Fruit fly (Drosophila melanogaster) Kc167 (cell line): ENCODE data around the gene CG42258.

Source experiments
- Myc ChIP-seq: fragments of >200 bp; optimal IDR thresholded peaks from 2 replicates; lab custom pipeline; 2017; ENCODE audit warnings: missing external identifiers
- Sin3A ChIP-seq: fragments of >200 bp; optimal IDR thresholded peaks from 2 replicates; lab custom pipeline; 2018; ENCODE audit warnings: missing external identifiers
- h ChIP-seq: fragments of >200 bp; optimal IDR thresholded peaks from 3 replicates; lab custom pipeline; 2018; ENCODE audit warnings: missing external identifiers
- insv ChIP-seq: fragments of >200 bp; optimal IDR thresholded peaks from 3 replicates; lab custom pipeline; 2018; ENCODE audit warnings: missing external identifiers
- psq ChIP-seq: fragments of >200 bp; optimal IDR thresholded peaks from 2 replicates; lab custom pipeline; 2017; ENCODE audit warnings: missing external identifiers
- ttk ChIP-seq: sonication (Bioruptor generic); optimal IDR thresholded peaks from 2 replicates; lab custom pipeline; 2017; ENCODE audit warnings: missing external identifiers

DNA sequence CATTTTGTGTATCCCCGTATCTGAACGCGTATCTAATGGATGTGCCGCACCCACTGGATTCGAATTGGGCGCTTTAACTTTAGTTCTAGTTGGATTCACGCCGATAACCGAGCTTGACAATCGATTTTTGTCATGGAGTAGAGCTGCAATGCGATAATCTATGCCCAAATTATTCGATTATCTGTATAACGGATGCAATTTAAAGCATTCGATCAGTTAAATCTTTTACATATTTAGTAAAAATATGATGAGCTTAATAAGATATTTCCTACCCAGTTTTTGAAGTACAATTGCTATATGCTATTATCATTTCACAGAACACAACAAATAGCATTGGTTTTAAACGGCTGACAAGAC lies 3.9 kb downstream of the CG42258 start:
- TF ChIP-seq Sin3A (lab: Kevin White, UChicago) (no peak), insv (lab: Kevin White, UChicago) (no peak), psq (lab: Kevin White, UChicago) (no peak), h (lab: Kevin White, UChicago) (no peak), ttk (lab: Kevin White, UChicago) (no peak), Myc (lab: Kevin White, UChicago) (no peak)
